Worm (Caenorhabditis elegans) whole organism, young adult: Measurements from ENCODE around the gene iars-1.

Experiments used
- ama-1 ChIP-seq, 3 experiments: fragments of 150-350 bp in 1 of 3; sonication (generic microtip) in 2 of 3; optimal IDR thresholded peaks; 2 replicates each; lab custom pipeline; 2014 to 2018; ENCODE audit warnings: missing biosample characterization in 2 of 3, missing genetic modification characterization in 2 of 3, missing genetic modification reagents in 2 of 3
- athp-1 ChIP-seq: sonication (generic microtip); optimal IDR thresholded peaks from 2 replicates; lab custom pipeline; 2017; ENCODE audit warnings: mild to moderate bottlenecking, missing genetic modification characterization, missing compliant biosample characterization
- cebp-1 ChIP-seq, 2 experiments: fragments of 200-800 bp in 1 of 2; sonication (Bioruptor generic) in 1 of 2; sonication (generic microtip) in 1 of 2; IDR thresholded peaks in 1 of 2; optimal IDR thresholded peaks in 1 of 2; 2 replicates each; pipeline versions ENCODE4 v1.3.6 to Lab custom; 2017 to 2022; ENCODE audit warnings: missing compliant biosample characterization in 2 of 2, missing genetic modification characterization in 2 of 2, mild to moderate bottlenecking in 1 of 2, missing genetic modification reagents in 1 of 2, moderate library complexity in 1 of 2
- ceh-91 ChIP-seq: fragments of 200-800 bp; sonication (Bioruptor generic); IDR thresholded peaks from 2 replicates; pipeline ENCODE4 v1.3.6; 2022; ENCODE audit warnings: missing genetic modification reagents, missing genetic modification characterization, missing compliant biosample characterization
- efl-1 ChIP-seq: fragments of 150-350 bp; optimal IDR thresholded peaks from 2 replicates; lab custom pipeline; 2014; ENCODE audit warnings: missing biosample characterization, missing genetic modification reagents, missing genetic modification characterization
- ets-4 ChIP-seq: fragments of 200-800 bp; sonication (Bioruptor generic); optimal IDR thresholded peaks from 2 replicates; lab custom pipeline; 2018; ENCODE audit warnings: mild to moderate bottlenecking, missing genetic modification characterization, missing compliant biosample characterization
- hlh-26 ChIP-seq: fragments of 200-800 bp; sonication (Bioruptor generic); conservative IDR thresholded peaks from 2 replicates; pipeline ENCODE4 v1.3.6; 2022; ENCODE audit warnings: missing genetic modification reagents, missing genetic modification characterization, missing compliant biosample characterization
- lsl-1 ChIP-seq: fragments of 200-800 bp; sonication (Bioruptor generic); optimal IDR thresholded peaks from 2 replicates; lab custom pipeline; 2018; ENCODE audit warnings: mild to moderate bottlenecking, missing genetic modification characterization, moderate library complexity, missing compliant biosample characterization
- nfya-1 ChIP-seq: sonication (generic microtip); optimal IDR thresholded peaks from 2 replicates; lab custom pipeline; 2017; ENCODE audit warnings: antibody characterized with exemption, missing compliant biosample characterization, missing genetic modification characterization, borderline replicate concordance; ENCODE audit not compliant: insufficient read depth
- nhr-120 ChIP-seq: fragments of 200-800 bp; sonication (Bioruptor generic); IDR thresholded peaks from 2 replicates; pipeline ENCODE4 v1.3.6; 2022; ENCODE audit warnings: missing genetic modification characterization, missing compliant biosample characterization
- tlf-1 ChIP-seq: fragments of 200-800 bp; sonication (Bioruptor generic); optimal IDR thresholded peaks from 2 replicates; lab custom pipeline; 2018; ENCODE audit warnings: mild to moderate bottlenecking, missing genetic modification characterization, missing compliant biosample characterization

ce11 chrIV:10419896-10420295, 51.5 kb downstream of the iars-1 start:
- TF ChIP-seq lsl-1 (GFP tag; lab: Kevin White, UChicago) (no peak), nfya-1 (tag; lab: Kevin White, UChicago) (no peak), ceh-91 (GFP tag; lab: Robert Waterston, UW) (no peak), tlf-1 (GFP tag; lab: Kevin White, UChicago) (no peak), cebp-1 (GFP tag; IDR thresholded peaks at IDR 0.05; lab: Robert Waterston, UW) (no peak), cebp-1 (tag; optimal IDR thresholded peaks at IDR 0.05; lab: Kevin White, UChicago) (no peak), ets-4 (no peak), hlh-26 (GFP tag; lab: Robert Waterston, UW) (no peak), efl-1 (no peak), nhr-120 (GFP tag; lab: Robert Waterston, UW) (no peak), athp-1 (tag; lab: Kevin White, UChicago) (no peak), ama-1 (optimal IDR thresholded peaks at IDR 0.05; lab: Kevin White, UChicago) (no peak), ama-1 (GFP tag; optimal IDR thresholded peaks at IDR 0.05; lab: Kevin White, UChicago) (no peak)
